Worm (Caenorhabditis elegans) whole organism, early embryonic: ENCODE measurements around the gene adh-1.

Source experiments
- B0310.2 ChIP-seq: sonication (generic microtip); optimal IDR thresholded peaks from 2 replicates; lab custom pipeline; 2016; ENCODE audit warnings: mild to moderate bottlenecking, missing genetic modification characterization, missing compliant biosample characterization
- F13C5.2 ChIP-seq: sonication (generic microtip); optimal IDR thresholded peaks from 2 replicates; lab custom pipeline; 2017; ENCODE audit warnings: mild to moderate bottlenecking, missing genetic modification characterization, inconsistent platforms, missing compliant biosample characterization
- aly-1 ChIP-seq: sonication (generic microtip); optimal IDR thresholded peaks from 2 replicates; lab custom pipeline; 2016; ENCODE audit warnings: missing genetic modification characterization, missing compliant biosample characterization
- ama-1 ChIP-seq: fragments of 150-350 bp; optimal IDR thresholded peaks from 2 replicates; lab custom pipeline; 2014
- ceh-13 ChIP-seq: fragments of 200-800 bp; sonication (Bioruptor generic); optimal IDR thresholded peaks from 2 replicates; lab custom pipeline; 2018; ENCODE audit warnings: mild to moderate bottlenecking, missing genetic modification characterization, missing compliant biosample characterization
- ceh-36 ChIP-seq: sonication (generic microtip); optimal IDR thresholded peaks from 2 replicates; lab custom pipeline; 2016; ENCODE audit warnings: missing genetic modification characterization, inconsistent platforms, missing compliant biosample characterization
- ets-7 ChIP-seq: sonication (generic microtip); optimal IDR thresholded peaks from 2 replicates; lab custom pipeline; 2016; ENCODE audit warnings: missing genotype, missing genetic modification characterization, missing compliant biosample characterization
- flt-1 ChIP-seq: fragments of 200-800 bp; sonication (Bioruptor generic); IDR thresholded peaks from 2 replicates; pipeline ENCODE4 v1.3.6; 2022; ENCODE audit warnings: missing genetic modification characterization, missing compliant biosample characterization
- hmbx-1 ChIP-seq: sonication (generic microtip); optimal IDR thresholded peaks from 2 replicates; lab custom pipeline; 2016; ENCODE audit warnings: mild to moderate bottlenecking, missing genetic modification characterization, missing compliant biosample characterization
- hmg-4 ChIP-seq: fragments of 200-800 bp; sonication (Bioruptor generic); optimal IDR thresholded peaks from 2 replicates; lab custom pipeline; 2018; ENCODE audit warnings: mild to moderate bottlenecking, missing genetic modification characterization, missing compliant biosample characterization
- hnd-1 ChIP-seq: sonication (generic microtip); optimal IDR thresholded peaks from 2 replicates; lab custom pipeline; 2016; ENCODE audit warnings: missing genetic modification characterization, missing compliant biosample characterization
- pes-1 ChIP-seq: fragments of 200-800 bp; sonication (Bioruptor generic); IDR thresholded peaks from 2 replicates; pipeline ENCODE4 v1.3.6; 2022; ENCODE audit warnings: missing genetic modification reagents, missing genetic modification characterization, missing compliant biosample characterization
- scrt-1 ChIP-seq: fragments of 200-800 bp; sonication (Bioruptor generic); IDR thresholded peaks from 2 replicates; pipeline ENCODE4 v1.3.6; 2022; ENCODE audit warnings: missing genetic modification characterization, missing compliant biosample characterization
- sea-1 ChIP-seq: fragments of 200-800 bp; sonication (Bioruptor generic); conservative IDR thresholded peaks from 2 replicates; pipeline ENCODE4 v1.3.6; 2022; ENCODE audit warnings: missing genetic modification characterization, missing compliant biosample characterization
- tbx-11 ChIP-seq: fragments of 200-800 bp; sonication (Bioruptor generic); IDR thresholded peaks from 2 replicates; pipeline ENCODE4 v1.3.6; 2022; ENCODE audit warnings: missing genetic modification characterization, missing compliant biosample characterization
- tbx-37 ChIP-seq: fragments of 200-800 bp; sonication (Bioruptor generic); conservative IDR thresholded peaks from 2 replicates; pipeline ENCODE4 v1.3.6; 2022; ENCODE audit warnings: missing genetic modification reagents, missing genetic modification characterization, missing compliant biosample characterization
- tra-4 ChIP-seq: sonication (generic microtip); optimal IDR thresholded peaks from 2 replicates; lab custom pipeline; 2017; ENCODE audit warnings: missing genetic modification characterization, missing compliant biosample characterization

The adh-1 gene

DNA sequence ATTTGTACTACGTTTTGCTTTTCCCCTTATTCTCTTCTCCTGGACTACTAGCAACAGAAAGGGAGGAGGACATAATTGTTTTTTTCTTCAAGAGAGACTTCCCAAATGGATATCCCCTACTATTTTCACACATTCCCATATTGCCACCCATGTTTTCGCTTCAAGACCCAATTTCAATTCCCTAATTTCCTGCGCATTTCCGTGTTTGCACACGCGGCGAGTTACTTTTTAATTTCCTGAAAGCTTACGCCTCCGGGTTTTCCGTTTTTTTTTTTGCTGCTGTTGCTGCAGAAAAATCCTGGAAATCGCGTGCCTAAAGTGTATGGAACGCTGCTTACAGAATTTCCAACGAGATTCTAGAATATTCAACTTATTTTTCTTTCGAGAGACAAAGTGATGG lies 35.7 kb upstream of the adh-1 start:
- TF ChIP-seq ets-7 (tag; lab: Kevin White, UChicago), result no peak
- no peak for TF ChIP-seq B0310.2 (tag; lab: Kevin White, UChicago)
- TF ChIP-seq F13C5.2, result no peak
- TF ChIP-seq hmbx-1 (tag; lab: Kevin White, UChicago), result no peak
- no peak for TF ChIP-seq tra-4 (tag; lab: Kevin White, UChicago)
- TF ChIP-seq ceh-13 (GFP tag; lab: Kevin White, UChicago), result no peak
- no peak for TF ChIP-seq ceh-36
- no peak for TF ChIP-seq scrt-1 (GFP tag; lab: Robert Waterston, UW)
- no peak for TF ChIP-seq tbx-37 (GFP tag; lab: Robert Waterston, UW)
- TF ChIP-seq ama-1, result no peak
- TF ChIP-seq pes-1, result no peak
- no peak for TF ChIP-seq hmg-4 (GFP tag; lab: Kevin White, UChicago)
- TF ChIP-seq tbx-11 (GFP tag; lab: Robert Waterston, UW), result no peak
- TF ChIP-seq sea-1, result no peak

DNA sequence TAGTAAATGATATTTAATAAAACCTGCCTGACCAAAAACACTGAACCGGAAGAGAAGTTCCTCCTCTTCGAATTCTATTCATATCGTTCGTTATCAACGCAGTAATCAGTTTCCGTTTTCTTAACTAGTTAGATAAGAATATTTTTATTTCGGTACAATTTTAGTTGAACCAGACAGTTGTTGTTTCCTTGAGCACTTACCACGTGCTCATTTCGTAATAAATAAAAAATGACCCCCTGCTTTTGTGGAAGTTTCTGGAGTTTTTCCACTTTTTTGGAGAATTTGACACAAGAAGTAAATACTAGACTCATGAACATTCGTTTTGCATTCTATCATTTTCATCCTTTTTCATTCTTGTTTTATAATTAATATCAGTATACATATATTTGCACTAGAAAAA lies 34.3 kb upstream of the adh-1 start:
- no peak for TF ChIP-seq hmg-4 (GFP tag; lab: Kevin White, UChicago)
- TF ChIP-seq flt-1 (GFP tag; lab: Robert Waterston, UW), result no peak
- TF ChIP-seq tbx-11 (GFP tag; lab: Robert Waterston, UW), result no peak
- no peak for TF ChIP-seq ama-1
- no peak for TF ChIP-seq ceh-36
- TF ChIP-seq pes-1, result no peak
- no peak for TF ChIP-seq scrt-1 (GFP tag; lab: Robert Waterston, UW)
- no peak for TF ChIP-seq sea-1

DNA sequence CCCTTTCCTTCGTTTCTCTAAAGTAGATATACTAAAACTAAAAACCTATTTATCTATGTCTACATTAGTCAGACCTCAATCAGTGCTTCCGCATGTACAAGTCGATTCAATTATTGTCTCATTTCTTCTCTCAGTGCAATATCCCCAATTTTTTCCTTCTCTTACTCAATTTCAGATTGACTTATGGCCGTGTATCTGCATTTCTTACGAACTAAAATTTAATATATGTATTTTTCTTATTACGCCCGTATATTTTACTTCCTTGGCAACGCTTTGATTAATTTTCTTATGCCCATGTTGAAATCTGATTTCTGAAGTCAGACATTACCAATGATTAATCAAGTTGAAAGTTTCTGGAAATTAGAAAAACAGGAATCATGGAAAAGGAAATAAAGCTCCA lies 33.1 kb upstream of the adh-1 start:
- TF ChIP-seq tbx-11 (GFP tag; lab: Robert Waterston, UW) (no peak), flt-1 (GFP tag; lab: Robert Waterston, UW) (no peak), pes-1 (no peak)

DNA sequence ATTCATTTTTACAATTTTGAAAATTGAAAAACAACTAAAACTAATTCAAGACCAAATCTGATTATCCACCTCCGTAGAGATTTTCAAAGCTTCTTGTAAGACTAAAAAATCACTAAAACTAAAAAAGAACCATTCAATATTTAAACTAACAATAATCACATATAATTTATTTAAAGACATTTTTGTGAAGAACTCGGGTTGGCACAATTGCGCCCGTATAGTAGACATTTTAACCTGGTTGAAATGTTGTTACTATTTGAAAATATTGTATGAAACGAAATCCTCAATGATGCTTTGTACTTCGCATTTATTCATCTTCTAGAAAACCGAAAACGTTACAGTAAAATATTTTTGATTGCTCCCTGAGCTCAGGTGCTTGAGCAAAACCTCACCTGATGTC lies 32.0 kb upstream of the adh-1 start:
- TF ChIP-seq tbx-11 (GFP tag; lab: Robert Waterston, UW) (no peak), ceh-36 (no peak), scrt-1 (GFP tag; lab: Robert Waterston, UW) (no peak), aly-1 (tag; lab: Kevin White, UChicago) (no peak), ama-1 (no peak), hmg-4 (GFP tag; lab: Kevin White, UChicago) (no peak), flt-1 (GFP tag; lab: Robert Waterston, UW) (no peak), F13C5.2 (no peak), hmbx-1 (tag; lab: Kevin White, UChicago) (no peak)

DNA sequence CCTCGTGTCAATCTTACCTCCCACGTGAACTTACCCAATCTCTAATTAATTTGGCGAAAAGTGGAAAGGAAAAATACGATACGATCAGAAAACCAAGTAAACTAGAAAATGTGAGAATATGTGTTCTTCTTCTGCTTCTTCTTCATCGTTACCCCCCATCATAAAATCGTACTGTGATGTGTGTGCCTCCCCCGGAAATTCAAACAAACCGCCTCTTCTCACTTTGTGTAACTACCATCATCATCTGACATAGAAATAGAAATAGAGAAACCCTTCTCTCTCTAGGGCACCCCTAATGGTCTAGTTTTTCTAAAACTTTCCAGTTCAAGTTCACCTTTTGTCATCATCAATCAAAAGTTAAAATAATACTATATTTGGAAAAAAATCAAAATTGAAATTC lies 30.3 kb upstream of the adh-1 start:
- no peak for TF ChIP-seq sea-1

DNA sequence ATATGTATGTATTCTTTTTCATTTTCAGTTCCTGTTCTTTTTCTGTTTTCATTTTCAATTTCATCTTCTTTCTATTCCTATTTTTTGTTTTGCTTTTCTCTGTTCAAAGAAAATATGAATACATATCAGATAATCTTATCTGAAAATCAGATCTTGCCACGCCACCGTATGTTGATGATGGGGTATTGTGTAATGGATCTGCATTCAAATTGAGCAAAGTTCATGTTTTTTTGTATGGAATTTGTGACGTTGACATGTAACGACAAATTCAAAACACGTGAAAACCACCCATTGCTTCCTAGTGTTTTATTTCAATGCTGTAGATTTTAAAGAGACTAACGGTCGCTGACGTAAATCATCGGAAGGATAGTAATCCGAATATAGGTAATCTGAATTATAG lies 29.7 kb upstream of the adh-1 start:
- no peak for TF ChIP-seq ets-7 (tag; lab: Kevin White, UChicago)
- TF ChIP-seq ama-1, result no peak
- no peak for TF ChIP-seq tbx-37 (GFP tag; lab: Robert Waterston, UW)
- no peak for TF ChIP-seq tra-4 (tag; lab: Kevin White, UChicago)
- TF ChIP-seq hnd-1 (tag; lab: Kevin White, UChicago), result no peak
- TF ChIP-seq hmg-4 (GFP tag; lab: Kevin White, UChicago), result no peak
- TF ChIP-seq flt-1 (GFP tag; lab: Robert Waterston, UW), result no peak
- TF ChIP-seq ceh-13 (GFP tag; lab: Kevin White, UChicago), result no peak
- TF ChIP-seq aly-1 (tag; lab: Kevin White, UChicago), result no peak
- no peak for TF ChIP-seq pes-1
- TF ChIP-seq sea-1, result no peak
- TF ChIP-seq B0310.2 (tag; lab: Kevin White, UChicago), result no peak
- TF ChIP-seq ceh-36, result no peak
- no peak for TF ChIP-seq hmbx-1 (tag; lab: Kevin White, UChicago)
- no peak for TF ChIP-seq scrt-1 (GFP tag; lab: Robert Waterston, UW)
- TF ChIP-seq tbx-11 (GFP tag; lab: Robert Waterston, UW), result no peak

DNA sequence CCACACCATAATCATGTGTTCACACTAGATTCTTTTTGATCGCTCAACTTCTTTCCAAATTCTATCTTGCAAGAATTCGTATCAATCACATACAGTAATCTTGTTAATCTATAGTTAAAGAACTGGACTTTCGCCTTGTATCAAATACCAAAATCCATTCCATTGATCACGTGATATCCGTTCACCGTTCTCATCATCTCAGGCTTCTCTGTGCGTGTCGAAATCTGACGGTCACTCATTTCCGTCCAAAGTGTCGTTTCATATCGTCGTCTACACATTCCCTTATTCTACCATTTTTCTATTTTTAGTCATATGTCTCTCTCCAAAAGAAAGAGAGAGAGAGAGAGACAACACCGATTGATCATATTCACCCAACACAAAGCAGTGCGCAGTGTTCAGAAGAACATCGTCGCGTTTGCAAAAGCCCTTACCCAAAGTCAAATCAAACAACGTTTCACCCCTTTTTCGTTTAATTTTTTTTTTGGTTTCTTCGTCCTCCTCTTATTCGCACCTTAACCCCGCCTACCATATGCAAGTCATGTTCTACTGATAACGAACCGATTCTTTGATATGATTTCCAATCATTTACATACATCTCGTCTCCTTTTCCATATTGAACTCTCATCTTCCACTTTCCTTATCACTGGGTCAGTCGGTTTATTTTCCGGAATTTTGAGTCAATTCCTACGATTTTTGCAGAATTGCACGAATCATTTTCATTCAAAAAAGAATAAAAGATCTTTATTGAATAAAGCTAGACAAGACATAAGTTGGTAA lies 28.8 kb upstream of the adh-1 start:
- TF ChIP-seq ceh-13 (GFP tag; lab: Kevin White, UChicago) (no peak), pes-1 (no peak), sea-1 (no peak), ama-1 (no peak), F13C5.2 (no peak), tbx-11 (GFP tag; lab: Robert Waterston, UW) (no peak), tra-4 (tag; lab: Kevin White, UChicago) (no peak), flt-1 (GFP tag; lab: Robert Waterston, UW) (no peak), ets-7 (tag; lab: Kevin White, UChicago) (no peak)

DNA sequence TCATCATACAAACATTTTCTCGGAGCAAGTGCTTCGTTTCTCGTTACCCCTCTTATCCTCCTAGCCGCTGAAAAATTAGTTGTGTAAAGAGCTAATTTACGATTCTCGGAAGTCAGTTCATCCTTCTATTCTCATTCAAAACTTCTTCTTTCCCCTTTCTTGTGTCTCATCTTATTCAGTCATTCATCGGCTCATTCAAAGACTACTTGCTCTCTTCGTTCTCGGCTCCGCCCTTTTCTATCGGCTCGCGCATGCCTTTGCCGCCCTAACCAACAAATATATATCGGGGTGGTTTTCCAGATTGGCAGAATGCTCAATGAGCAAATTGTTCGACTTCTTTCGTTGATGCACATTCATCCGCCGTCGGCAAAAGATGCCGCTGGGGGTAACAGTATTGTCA lies 27.7 kb upstream of the adh-1 start, which contains the start of gene R13H4.5:
R13H4.5 (plus strand) TSS at position 301 of the 400 bp plus-strand sequence.
- no peak for TF ChIP-seq ceh-13 (GFP tag; lab: Kevin White, UChicago)
- TF ChIP-seq ceh-36, result no peak
- no peak for TF ChIP-seq scrt-1 (GFP tag; lab: Robert Waterston, UW)
- TF ChIP-seq tbx-37 (GFP tag; lab: Robert Waterston, UW), result no peak
- TF ChIP-seq ama-1, result no peak
